Fruit fly (Drosophila melanogaster): ENCODE measurements around the gene ndl.
A peak's percentile ranks its signal among the peaks of the same experiment; 100 is the strongest.

The ndl gene

DNA sequence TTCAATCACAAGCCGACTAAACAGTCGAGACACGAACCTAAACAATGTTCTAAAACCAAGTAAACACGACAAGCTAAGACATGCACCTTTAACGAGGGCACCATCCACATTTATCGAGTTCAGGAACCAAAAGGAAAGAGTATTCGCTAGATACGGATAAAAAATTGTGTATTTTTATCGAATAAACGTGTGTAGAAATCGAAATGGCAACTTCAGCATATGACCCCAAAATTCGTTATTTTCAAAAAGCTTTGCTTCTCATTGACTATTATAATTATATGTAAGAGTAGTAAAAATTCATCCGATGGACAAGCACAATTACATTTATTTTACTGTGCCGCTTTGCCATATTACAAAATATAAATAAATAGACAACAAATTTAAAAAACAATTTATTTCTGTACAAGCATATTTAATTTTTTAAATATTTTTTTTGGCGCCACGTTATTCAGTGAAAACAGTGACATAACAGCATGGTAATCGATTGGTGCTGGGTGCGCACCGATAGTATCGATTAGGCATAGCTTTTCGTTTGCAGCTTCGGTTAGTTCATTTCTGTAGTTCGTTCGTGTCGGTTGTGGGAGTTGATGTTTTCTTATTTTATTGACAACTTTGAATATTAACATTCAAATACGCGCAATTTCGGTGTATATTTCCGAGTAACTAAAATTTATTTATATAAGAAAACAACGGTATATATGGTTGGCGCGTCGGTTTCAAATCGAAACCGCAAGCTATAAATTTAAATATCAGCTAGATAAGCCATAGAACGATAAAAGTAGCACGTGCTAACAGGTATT is 52.8 kb downstream of the ndl start, which contains the start of gene MCU (continued):
- TF ChIP-seq CG10267 (tag; optimal IDR thresholded peaks at IDR 0.05): peak; percentile 29
- peak; percentile 86 for TF ChIP-seq Dref (GFP tag; IDR thresholded peaks at IDR 0.05)
- TF ChIP-seq mld (GFP tag; IDR thresholded peaks at IDR 0.05; ENCODE audit: partially characterized antibody): peak; percentile 96
- peak; percentile 94 for TF ChIP-seq inv (GFP tag; IDR thresholded peaks at IDR 0.05; ENCODE audit: partially characterized antibody)
- no peak for TF ChIP-seq pho (GFP tag; optimal IDR thresholded peaks at IDR 0.05)
- peak; percentile 13 for TF ChIP-seq ewg (GFP tag; optimal IDR thresholded peaks at IDR 0.05)
- TF ChIP-seq MTF-1 (GFP tag; optimal IDR thresholded peaks at IDR 0.05; ENCODE audit: borderline replicate concordance): peak; percentile 8
- no peak for TF ChIP-seq CG4730 (GFP tag; IDR thresholded peaks at IDR 0.05)
- no peak for TF ChIP-seq ttk (GFP tag; IDR thresholded peaks at IDR 0.05)
- peak; percentile 13 for TF ChIP-seq PHDP (tag; optimal IDR thresholded peaks at IDR 0.05)
- TF ChIP-seq hkb (optimal IDR thresholded peaks at IDR 0.05): peak; percentile 50
- no peak for TF ChIP-seq hkb (GFP tag; IDR thresholded peaks at IDR 0.05)
- TF ChIP-seq Oaz (GFP tag; IDR thresholded peaks at IDR 0.05): no peak
- TF ChIP-seq CG32532 (GFP tag; IDR thresholded peaks at IDR 0.05): peak; percentile 47
- 0 out of 3 replicates have a peak, but pooled peaks have one; percentile 9 for TF ChIP-seq Dbx (GFP tag; IDR thresholded peaks at IDR 0.05)
- peak; percentile 11 for TF ChIP-seq NfI (GFP tag; optimal IDR thresholded peaks at IDR 0.05)
- TF ChIP-seq CG30403 (GFP tag; optimal IDR thresholded peaks at IDR 0.05): no peak
- TF ChIP-seq CG3407 (GFP tag; optimal IDR thresholded peaks at IDR 0.05): no peak
- no peak for TF ChIP-seq CG15479 (GFP tag; optimal IDR thresholded peaks at IDR 0.05)
- TF ChIP-seq CG3995 (GFP tag; optimal IDR thresholded peaks at IDR 0.05): peak; percentile 98
- TF ChIP-seq slbo (GFP tag; IDR thresholded peaks at IDR 0.05): peak; percentile 48; the same call in 1 of the 2 replicates
- peak; percentile 6 for TF ChIP-seq CG2712 (tag; optimal IDR thresholded peaks at IDR 0.05)
- no peak for TF ChIP-seq ftz-f1 (GFP tag; optimal IDR thresholded peaks at IDR 0.05)
- peak; percentile 30 for TF ChIP-seq Nf-YB (GFP tag; optimal IDR thresholded peaks at IDR 0.05)
- TF ChIP-seq CG6175 (GFP tag; IDR thresholded peaks at IDR 0.05): no peak
- no peak for TF ChIP-seq CG32772 (GFP tag; IDR thresholded peaks at IDR 0.05)
- TF ChIP-seq CG10959 (GFP tag; IDR thresholded peaks at IDR 0.05): no peak
- no peak for TF ChIP-seq E2f1 (GFP tag; IDR thresholded peaks at IDR 0.05)
- TF ChIP-seq HmgD (GFP tag; optimal IDR thresholded peaks at IDR 0.05): peak; percentile 3
- TF ChIP-seq da (GFP tag; optimal IDR thresholded peaks at IDR 0.05): no peak
- TF ChIP-seq ato (GFP tag; IDR thresholded peaks at IDR 0.05; ENCODE audit: partially characterized antibody): peak; percentile 96
- TF ChIP-seq CG17186 (GFP tag; optimal IDR thresholded peaks at IDR 0.05): peak; percentile 91
- TF ChIP-seq jing (GFP tag; optimal IDR thresholded peaks at IDR 0.05): no peak
- no peak for TF ChIP-seq CG1792 (GFP tag; optimal IDR thresholded peaks at IDR 0.05)
- no peak for TF ChIP-seq CG18599 (GFP tag; optimal IDR thresholded peaks at IDR 0.05)
- peak; percentile 83 for TF ChIP-seq Jarid2 (GFP tag; optimal IDR thresholded peaks at IDR 0.05)
- peak; percentile 25 for TF ChIP-seq Fer1 (GFP tag; optimal IDR thresholded peaks at IDR 0.05)
- TF ChIP-seq YL-1 (GFP tag; optimal IDR thresholded peaks at IDR 0.05): no peak
- no peak for TF ChIP-seq CG6654 (GFP tag; optimal IDR thresholded peaks at IDR 0.05)
- TF ChIP-seq CG7987 (GFP tag; optimal IDR thresholded peaks at IDR 0.05): no peak
- TF ChIP-seq Hmr (GFP tag; optimal IDR thresholded peaks at IDR 0.05): peak; percentile 53
- no peak for TF ChIP-seq CG2202 (tag; optimal IDR thresholded peaks at IDR 0.05)
- TF ChIP-seq NK7.1 (GFP tag; optimal IDR thresholded peaks at IDR 0.05): no peak
- peak; percentile 86 for TF ChIP-seq zen2 (GFP tag; IDR thresholded peaks at IDR 0.05; ENCODE audit: partially characterized antibody)
- peak; percentile 19 for TF ChIP-seq Hr3 (GFP tag; optimal IDR thresholded peaks at IDR 0.05)
- peak; percentile 95 for TF ChIP-seq Scr (GFP tag; IDR thresholded peaks at IDR 0.05; ENCODE audit: partially characterized antibody)
- no peak for TF ChIP-seq CG14667 (GFP tag; IDR thresholded peaks at IDR 0.05)
- peak; percentile 97; the same call in 1 of the 2 replicates for TF ChIP-seq amos (GFP tag; IDR thresholded peaks at IDR 0.05; ENCODE audit: partially characterized antibody)
- TF ChIP-seq dan (GFP tag; IDR thresholded peaks at IDR 0.05): no peak

Data from whole organism, embryonic.